Worm (Caenorhabditis elegans): Measurements from ENCODE around the gene Y110A2AL.5.

The Y110A2AL.5 gene

DNA sequence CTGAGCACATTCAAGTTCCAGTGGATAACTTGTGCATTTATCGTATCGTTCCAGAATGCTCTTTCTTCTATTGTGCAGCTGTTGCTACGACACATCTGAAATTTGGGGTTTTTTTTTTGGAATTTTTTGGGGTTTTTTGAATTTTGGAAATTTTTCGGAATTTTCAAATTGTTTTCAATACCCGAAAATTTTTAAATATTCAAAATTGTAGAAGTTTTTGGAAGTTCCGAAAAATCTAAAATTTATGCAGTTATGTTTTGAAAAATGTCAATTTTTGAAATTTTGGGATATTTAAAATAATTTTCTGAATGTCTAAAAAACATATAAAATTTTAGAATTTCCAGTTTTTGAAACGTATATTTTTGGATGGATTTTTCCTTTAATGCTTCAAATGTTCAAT, 7.5 kb downstream of the Y110A2AL.5 start, which contains the start of gene Y110A2AL.10:
Gene Y110A2AL.10, minus strand, starts transcription at position 101 of the 400 bp plus-strand sequence.
- no peak for TF ChIP-seq mdl-1 (tag; optimal IDR thresholded peaks at IDR 0.05)
- no peak for TF ChIP-seq lsy-12 (tag; optimal IDR thresholded peaks at IDR 0.05)
- TF ChIP-seq nhr-12 (tag; optimal IDR thresholded peaks at IDR 0.05) = no peak
- TF ChIP-seq nhr-76 (tag; optimal IDR thresholded peaks at IDR 0.05) = no peak
- TF ChIP-seq nhr-28 (tag; optimal IDR thresholded peaks at IDR 0.05) = no peak
- TF ChIP-seq ceh-28 (tag; optimal IDR thresholded peaks at IDR 0.05) = no peak
- TF ChIP-seq nfya-1 (tag; optimal IDR thresholded peaks at IDR 0.05; ENCODE audit: insufficient read depth) = no peak
- TF ChIP-seq fkh-10 (GFP tag; optimal IDR thresholded peaks at IDR 0.05) = no peak
- TF ChIP-seq snpc-4 (tag; optimal IDR thresholded peaks at IDR 0.05) = no peak
- TF ChIP-seq sea-2 (GFP tag; optimal IDR thresholded peaks at IDR 0.05) = no peak

- TF ChIP-seq mml-1 (tag; optimal IDR thresholded peaks at IDR 0.05) (no peak), fkh-10 (GFP tag; optimal IDR thresholded peaks at IDR 0.05) (no peak), jun-1 (tag; optimal IDR thresholded peaks at IDR 0.05) (no peak), daf-12 (tag; optimal IDR thresholded peaks at IDR 0.05) (no peak), R02D3.7 (tag; optimal IDR thresholded peaks at IDR 0.05) (no peak), nhr-11 (tag; optimal IDR thresholded peaks at IDR 0.05) (no peak), nhr-77 (tag; optimal IDR thresholded peaks at IDR 0.05) (no peak), egl-5 (tag; optimal IDR thresholded peaks at IDR 0.05) (no peak), pqm-1 (tag; optimal IDR thresholded peaks at IDR 0.05) (no peak), aly-2 (tag; optimal IDR thresholded peaks at IDR 0.05) (no peak), ZK546.5 (tag; optimal IDR thresholded peaks at IDR 0.05) (no peak), elt-3 (tag; optimal IDR thresholded peaks at IDR 0.05) (no peak), pha-4 (tag; optimal IDR thresholded peaks at IDR 0.05) (no peak), skn-1 (tag; optimal IDR thresholded peaks at IDR 0.05) (no peak), tbx-2 (tag; optimal IDR thresholded peaks at IDR 0.05) (no peak)
These were observed 10.5 kb downstream of the Y110A2AL.5 start, which contains the start of gene Y110A2AL.1 for ce11 chrII:2874801-2875200. Y110A2AL.1 (plus strand) TSS chrII:2875101.

ce11 chrII:2878909-2879308, 14.6 kb downstream of the Y110A2AL.5 start:
- TF ChIP-seq ztf-4 (tag; optimal IDR thresholded peaks at IDR 0.05) (no peak), nhr-237 (tag; optimal IDR thresholded peaks at IDR 0.05) (no peak), nhr-23 (tag; optimal IDR thresholded peaks at IDR 0.05) (no peak), nhr-25 (tag; optimal IDR thresholded peaks at IDR 0.05) (no peak), nhr-67 (tag; optimal IDR thresholded peaks at IDR 0.05) (no peak), R02D3.7 (tag; optimal IDR thresholded peaks at IDR 0.05) (no peak), nhr-28 (tag; optimal IDR thresholded peaks at IDR 0.05) (no peak), egl-27 (tag; optimal IDR thresholded peaks at IDR 0.05) (no peak), ztf-11 (tag; optimal IDR thresholded peaks at IDR 0.05) (no peak), lin-39 (tag; optimal IDR thresholded peaks at IDR 0.05) (no peak)

- no peak for TF ChIP-seq aly-2 (tag; optimal IDR thresholded peaks at IDR 0.05)
- no peak for TF ChIP-seq elt-3 (tag; optimal IDR thresholded peaks at IDR 0.05)
- no peak for TF ChIP-seq nfya-1 (tag; optimal IDR thresholded peaks at IDR 0.05; ENCODE audit: insufficient read depth)
- no peak for TF ChIP-seq fkh-10 (GFP tag; optimal IDR thresholded peaks at IDR 0.05)
- no peak for TF ChIP-seq pha-4 (tag; optimal IDR thresholded peaks at IDR 0.05)
- no peak for TF ChIP-seq ztf-11 (tag; optimal IDR thresholded peaks at IDR 0.05)
- TF ChIP-seq eor-1 (tag; optimal IDR thresholded peaks at IDR 0.05) = no peak
- no peak for TF ChIP-seq nhr-43 (tag; optimal IDR thresholded peaks at IDR 0.05; ENCODE audit: poor library complexity, severe bottlenecking)
These were observed 16.8 kb downstream of the Y110A2AL.5 start for ce11 chrII:2881088-2881487.

DNA sequence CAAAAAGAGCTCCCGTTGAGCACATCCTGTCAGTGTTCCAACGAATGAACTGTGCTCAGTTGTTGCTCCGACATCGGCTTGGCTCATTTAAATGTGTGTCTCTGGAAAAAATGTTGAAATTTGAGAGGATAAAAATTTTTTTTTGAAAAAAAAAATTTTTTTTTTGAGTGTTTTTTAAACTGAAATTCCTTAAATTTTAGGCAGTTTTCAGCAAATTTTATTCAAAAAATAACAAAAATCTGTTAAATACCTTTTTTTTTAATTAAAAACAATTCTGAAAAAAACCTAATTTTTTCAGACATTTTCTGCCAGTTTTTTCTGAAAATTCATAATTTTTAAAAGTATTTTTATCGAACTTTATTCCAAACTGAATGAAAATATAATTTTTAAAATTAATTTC, 20.5 kb downstream of the Y110A2AL.5 start, which contains the start of gene pigw-1:
Gene pigw-1, minus strand, starts transcription at position 101 of the 400 bp plus-strand sequence.
- no peak for TF ChIP-seq nhr-25 (tag; optimal IDR thresholded peaks at IDR 0.05)
- TF ChIP-seq ztf-4 (tag; optimal IDR thresholded peaks at IDR 0.05) = no peak
- no peak for TF ChIP-seq nhr-28 (tag; optimal IDR thresholded peaks at IDR 0.05)
- no peak for TF ChIP-seq nfya-1 (tag; optimal IDR thresholded peaks at IDR 0.05; ENCODE audit: insufficient read depth)
- TF ChIP-seq nhr-12 (tag; optimal IDR thresholded peaks at IDR 0.05) = no peak
- TF ChIP-seq fkh-10 (GFP tag; optimal IDR thresholded peaks at IDR 0.05) = no peak
- TF ChIP-seq sea-2 (GFP tag; optimal IDR thresholded peaks at IDR 0.05) = no peak
- no peak for TF ChIP-seq pha-4 (tag; optimal IDR thresholded peaks at IDR 0.05)
- TF ChIP-seq mml-1 (tag; optimal IDR thresholded peaks at IDR 0.05) = no peak
- TF ChIP-seq elt-1 (tag; optimal IDR thresholded peaks at IDR 0.05) = no peak
- TF ChIP-seq nhr-11 (tag; optimal IDR thresholded peaks at IDR 0.05) = no peak
- TF ChIP-seq nhr-76 (tag; optimal IDR thresholded peaks at IDR 0.05) = no peak
- TF ChIP-seq lsy-12 (tag; optimal IDR thresholded peaks at IDR 0.05) = no peak
- TF ChIP-seq ceh-16 (tag; optimal IDR thresholded peaks at IDR 0.05) = no peak
- no peak for TF ChIP-seq unc-62 (GFP tag; optimal IDR thresholded peaks at IDR 0.05)
- no peak for TF ChIP-seq nhr-43 (tag; optimal IDR thresholded peaks at IDR 0.05; ENCODE audit: poor library complexity, severe bottlenecking)
- TF ChIP-seq egl-27 (tag; optimal IDR thresholded peaks at IDR 0.05) = no peak
- no peak for TF ChIP-seq snpc-4 (tag; optimal IDR thresholded peaks at IDR 0.05)
